Worm (Caenorhabditis elegans) whole organism, L2 larva: ENCODE measurements around the gene nspb-8.

Experiments
- C34F6.9 ChIP-seq: fragments of 150-350 bp; optimal IDR thresholded peaks from 2 replicates; lab custom pipeline; 2014; ENCODE audit warnings: missing biosample characterization, missing genetic modification characterization
- F13H6.1 ChIP-seq: sonication (generic microtip); optimal IDR thresholded peaks from 2 replicates; lab custom pipeline; 2016; ENCODE audit warnings: missing genetic modification characterization, missing compliant biosample characterization
- R02D3.7 ChIP-seq: fragments of 150-350 bp; optimal IDR thresholded peaks from 2 replicates; lab custom pipeline; 2014; ENCODE audit warnings: missing biosample characterization, missing genetic modification characterization
- Y55F3AM.14 ChIP-seq: fragments of 200-800 bp; sonication (Bioruptor generic); optimal IDR thresholded peaks from 2 replicates; lab custom pipeline; 2018; ENCODE audit warnings: mild to moderate bottlenecking, missing genetic modification characterization, missing compliant biosample characterization
- ZK546.5 ChIP-seq: sonication (generic microtip); optimal IDR thresholded peaks from 2 replicates; lab custom pipeline; 2017; ENCODE audit warnings: missing biosample characterization, missing genetic modification characterization
- aly-2 ChIP-seq: fragments of 150-350 bp; optimal IDR thresholded peaks from 2 replicates; lab custom pipeline; 2014; ENCODE audit warnings: missing biosample characterization, missing genetic modification characterization
- ama-1 ChIP-seq: fragments of 150-350 bp; optimal IDR thresholded peaks from 2 replicates; lab custom pipeline; 2018; ENCODE audit warnings: inconsistent platforms
- ceh-16 ChIP-seq: fragments of 150-350 bp; optimal IDR thresholded peaks from 2 replicates; lab custom pipeline; 2014; ENCODE audit warnings: missing biosample characterization, missing genetic modification characterization
- ceh-82 ChIP-seq: fragments of 150-350 bp; optimal IDR thresholded peaks from 2 replicates; lab custom pipeline; 2014; ENCODE audit warnings: missing biosample characterization, missing genetic modification characterization
- crh-2 ChIP-seq: sonication (generic microtip); optimal IDR thresholded peaks from 2 replicates; lab custom pipeline; 2017; ENCODE audit warnings: missing biosample characterization, missing genetic modification characterization
- egl-27 ChIP-seq: sonication (generic microtip); optimal IDR thresholded peaks from 3 replicates; lab custom pipeline; 2017; ENCODE audit warnings: missing biosample characterization, missing genetic modification reagents, missing genetic modification characterization
- elt-3 ChIP-seq: sonication (generic microtip); optimal IDR thresholded peaks from 2 replicates; lab custom pipeline; 2017; ENCODE audit warnings: missing biosample characterization, missing genetic modification characterization
- fos-1 ChIP-seq: fragments of 150-350 bp; optimal IDR thresholded peaks from 2 replicates; lab custom pipeline; 2014; ENCODE audit warnings: missing biosample characterization, missing genetic modification characterization
- gmeb-1 ChIP-seq: fragments of 150-350 bp; optimal IDR thresholded peaks from 2 replicates; lab custom pipeline; 2014; ENCODE audit warnings: missing biosample characterization, missing genetic modification characterization
- lin-11 ChIP-seq: fragments of 150-350 bp; sonication (generic microtip); optimal IDR thresholded peaks from 2 replicates; lab custom pipeline; 2014; ENCODE audit warnings: missing biosample characterization, missing genetic modification characterization, inconsistent platforms, mixed read lengths
- lin-13 ChIP-seq: fragments of 150-350 bp; optimal IDR thresholded peaks from 2 replicates; lab custom pipeline; 2014; ENCODE audit warnings: missing biosample characterization, missing genetic modification reagents, missing genetic modification characterization
- lin-39 ChIP-seq: fragments of 150-350 bp; optimal IDR thresholded peaks from 2 replicates; lab custom pipeline; 2014; ENCODE audit warnings: missing biosample characterization, missing genetic modification reagents, missing genetic modification characterization
- lsy-2 ChIP-seq, 2 experiments: fragments of 150-350 bp in 1 of 2; sonication (generic microtip) in 1 of 2; optimal IDR thresholded peaks; 2 replicates each; lab custom pipeline; 2014 to 2017; ENCODE audit warnings: missing biosample characterization in 2 of 2, missing genetic modification characterization in 2 of 2
- mab-5 ChIP-seq: fragments of 150-350 bp; optimal IDR thresholded peaks from 2 replicates; lab custom pipeline; 2014; ENCODE audit warnings: missing biosample characterization, missing genetic modification characterization
- mbf-1 ChIP-seq: sonication (generic microtip); optimal IDR thresholded peaks from 2 replicates; lab custom pipeline; 2017; ENCODE audit warnings: missing biosample characterization, missing genetic modification characterization
- mdl-1 ChIP-seq, 2 experiments: fragments of 150-350 bp in 1 of 2; sonication (generic microtip) in 1 of 2; optimal IDR thresholded peaks; 2 replicates each; lab custom pipeline; 2017; ENCODE audit warnings: missing biosample characterization in 2 of 2, missing genetic modification characterization in 2 of 2
- nhr-11 ChIP-seq: fragments of 150-350 bp; optimal IDR thresholded peaks from 2 replicates; lab custom pipeline; 2014; ENCODE audit warnings: missing biosample characterization, missing genetic modification characterization
- nhr-129 ChIP-seq: fragments of 150-350 bp; optimal IDR thresholded peaks from 2 replicates; lab custom pipeline; 2014; ENCODE audit warnings: missing biosample characterization, missing genetic modification characterization
- nhr-21 ChIP-seq: fragments of 150-350 bp; optimal IDR thresholded peaks from 2 replicates; lab custom pipeline; 2014; ENCODE audit warnings: missing biosample characterization, missing genetic modification characterization
- nhr-23 ChIP-seq: fragments of 150-350 bp; optimal IDR thresholded peaks from 2 replicates; lab custom pipeline; 2014; ENCODE audit warnings: missing biosample characterization, missing genetic modification reagents, missing genetic modification characterization
- nhr-237 ChIP-seq: fragments of 150-350 bp; optimal IDR thresholded peaks from 2 replicates; lab custom pipeline; 2014; ENCODE audit warnings: missing biosample characterization, missing genetic modification characterization
- nhr-25 ChIP-seq: fragments of 150-350 bp; sonication (generic microtip); optimal IDR thresholded peaks from 3 replicates; lab custom pipeline; 2014; ENCODE audit warnings: missing biosample characterization, missing genetic modification characterization
- nhr-6 ChIP-seq: fragments of 150-350 bp; optimal IDR thresholded peaks from 2 replicates; lab custom pipeline; 2014; ENCODE audit warnings: missing biosample characterization, missing genetic modification characterization
- nhr-77 ChIP-seq: fragments of 150-350 bp; optimal IDR thresholded peaks from 2 replicates; lab custom pipeline; 2014; ENCODE audit warnings: missing biosample characterization, missing genetic modification characterization
- peb-1 ChIP-seq: fragments of 150-350 bp; optimal IDR thresholded peaks from 2 replicates; lab custom pipeline; 2014; ENCODE audit warnings: missing biosample characterization, missing genetic modification characterization
- sem-4 ChIP-seq: fragments of 150-350 bp; optimal IDR thresholded peaks from 2 replicates; lab custom pipeline; 2014; ENCODE audit warnings: missing biosample characterization, missing genetic modification reagents, missing genetic modification characterization
- skn-1 ChIP-seq: sonication (generic microtip); optimal IDR thresholded peaks from 2 replicates; lab custom pipeline; 2017; ENCODE audit warnings: missing biosample characterization, missing genetic modification characterization
- sma-3 ChIP-seq: sonication (generic microtip); optimal IDR thresholded peaks from 2 replicates; lab custom pipeline; 2016; ENCODE audit warnings: missing genetic modification reagents, missing genetic modification characterization, missing compliant biosample characterization
- sma-9 ChIP-seq, 2 experiments: fragments of 150-350 bp in 1 of 2; sonication (generic microtip) in 1 of 2; optimal IDR thresholded peaks; 2 replicates each; lab custom pipeline; 2014 to 2016; ENCODE audit warnings: missing genetic modification characterization in 2 of 2, mild to moderate bottlenecking in 1 of 2, missing biosample characterization in 1 of 2, missing compliant biosample characterization in 1 of 2, missing genetic modification reagents in 1 of 2, moderate library complexity in 1 of 2
- snpc-4 ChIP-seq: fragments of 150-350 bp; optimal IDR thresholded peaks from 2 replicates; lab custom pipeline; 2014; ENCODE audit warnings: missing biosample characterization, missing genetic modification characterization
- unc-55 ChIP-seq: fragments of 150-350 bp; sonication (generic microtip); optimal IDR thresholded peaks from 3 replicates; lab custom pipeline; 2014; ENCODE audit warnings: missing biosample characterization, missing genetic modification reagents, missing genetic modification characterization
- zag-1 ChIP-seq: fragments of 150-350 bp; optimal IDR thresholded peaks from 2 replicates; lab custom pipeline; 2014; ENCODE audit warnings: missing biosample characterization, missing genetic modification characterization
- ztf-1 ChIP-seq: fragments of 200-800 bp; sonication (Bioruptor generic); conservative IDR thresholded peaks from 2 replicates; pipeline ENCODE4 v1.3.6; 2022; ENCODE audit warnings: missing genetic modification characterization, missing compliant biosample characterization
- ztf-4 ChIP-seq: fragments of 150-350 bp; optimal IDR thresholded peaks from 2 replicates; lab custom pipeline; 2014; ENCODE audit warnings: missing biosample characterization, missing genetic modification characterization

Gene nspb-8

DNA sequence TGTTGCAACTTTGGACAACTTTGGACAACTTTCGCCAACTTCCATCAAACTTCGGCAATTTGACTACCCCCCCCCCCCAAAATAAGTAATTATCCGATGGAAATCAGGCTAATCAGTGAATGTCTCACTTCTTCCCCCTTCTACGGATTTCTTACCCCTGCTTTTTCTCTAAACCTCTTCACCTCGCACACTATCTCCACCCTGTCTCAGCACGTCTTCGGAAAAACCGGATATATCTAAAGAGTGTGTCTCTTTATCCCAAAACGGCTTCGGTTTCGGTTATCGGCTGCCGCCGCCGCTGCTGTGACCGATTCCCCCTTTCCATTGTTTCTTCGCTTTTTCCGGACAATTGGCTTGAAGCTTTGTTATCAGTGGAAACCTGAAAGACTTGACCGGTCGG lies 12.6 kb downstream of the nspb-8 start:
- TF ChIP-seq ceh-82 (tag; lab: Kevin White, UChicago) (no peak), lin-11 (tag; lab: Kevin White, UChicago) (no peak), lin-13 (GFP tag; lab: Kevin White, UChicago) (no peak), fos-1 (tag; lab: Kevin White, UChicago) (no peak), R02D3.7 (tag; lab: Kevin White, UChicago) (no peak), aly-2 (tag; lab: Kevin White, UChicago) (no peak), peb-1 (tag; lab: Kevin White, UChicago) (no peak), egl-27 (tag; lab: Kevin White, UChicago) (no peak), mbf-1 (tag; lab: Kevin White, UChicago) (no peak), sma-9 (GFP tag; optimal IDR thresholded peaks at IDR 0.05; lab: Kevin White, UChicago) (no peak), sma-9 (tag; optimal IDR thresholded peaks at IDR 0.05; lab: Kevin White, UChicago) (no peak), elt-3 (tag; lab: Kevin White, UChicago) (no peak), C34F6.9 (tag; lab: Kevin White, UChicago) (no peak), lin-39 (tag; lab: Kevin White, UChicago) (no peak)

DNA sequence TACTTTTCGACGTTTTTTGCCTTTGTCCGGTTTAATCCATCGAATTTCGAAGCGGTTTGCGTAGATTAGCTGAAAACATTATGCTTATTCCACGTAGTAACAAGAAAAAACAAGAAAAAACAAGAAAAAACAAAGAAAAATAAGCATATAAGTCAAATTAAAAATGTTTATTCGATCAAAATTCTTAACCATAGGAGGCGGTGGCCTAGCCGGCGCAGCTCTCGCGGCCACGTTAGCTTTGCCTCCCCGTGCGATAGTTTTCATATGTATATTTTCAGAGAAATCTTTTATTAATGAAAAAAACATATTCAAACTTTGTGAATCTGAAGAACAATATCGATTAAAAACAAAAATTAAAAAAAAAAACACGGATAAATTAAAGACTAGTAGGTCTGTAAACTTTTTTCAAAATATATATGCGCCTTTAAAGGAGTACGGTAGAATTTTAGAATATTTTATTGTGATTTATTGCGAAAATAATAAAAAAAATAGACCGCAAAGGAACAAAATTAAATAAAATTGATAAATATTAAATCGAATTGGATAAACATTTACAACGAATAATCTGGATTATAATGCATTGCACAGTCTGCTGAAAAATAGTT lies 16.6 kb downstream of the nspb-8 start:
- TF ChIP-seq sma-3 (GFP tag; lab: Kevin White, UChicago) (peak; percentile 27), lsy-2 (tag; optimal IDR thresholded peaks at IDR 0.05; lab: Kevin White, UChicago) (peak; percentile 16 to 93), unc-55 (GFP tag; lab: Kevin White, UChicago) (peak; percentile 23)

DNA sequence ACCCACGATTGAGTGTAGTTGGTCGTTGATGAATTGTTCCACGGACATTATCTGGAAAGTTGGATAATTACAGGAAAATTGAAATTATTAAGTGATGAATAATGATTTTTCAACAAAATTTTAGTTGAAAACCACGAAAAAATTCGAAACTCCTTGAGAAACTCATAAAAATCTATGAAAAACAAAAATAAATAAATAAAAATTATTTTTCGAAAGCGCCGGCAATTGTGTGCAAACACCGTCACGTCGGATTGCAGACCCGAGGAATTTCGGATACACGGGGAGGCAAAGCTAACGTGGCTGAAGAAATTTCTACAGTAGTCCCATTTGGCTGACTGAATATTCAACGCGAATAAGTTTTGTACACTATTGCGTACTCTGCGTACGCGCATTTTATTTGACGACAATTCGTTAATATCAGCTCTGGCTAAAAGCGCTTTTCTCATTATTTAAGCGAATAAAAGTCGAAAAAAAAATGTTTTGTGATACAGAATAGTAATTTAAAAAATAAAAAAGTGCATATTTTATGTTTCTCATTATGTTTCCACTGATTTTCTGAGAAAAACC lies 18.8 kb downstream of the nspb-8 start, which contains the start of gene mog-4:
Gene mog-4, minus strand, starts transcription at position 51 of the 567 bp plus-strand sequence.
- TF ChIP-seq C34F6.9 (tag; lab: Kevin White, UChicago): peak; percentile 85
- peak; percentile 81 for TF ChIP-seq gmeb-1
- TF ChIP-seq fos-1 (tag; lab: Kevin White, UChicago): peak; percentile 81
- peak; percentile 17 for TF ChIP-seq sem-4 (tag; lab: Kevin White, UChicago)
- peak; percentile 67 for TF ChIP-seq mab-5 (tag; lab: Kevin White, UChicago)
- TF ChIP-seq zag-1 (tag; lab: Kevin White, UChicago): peak; percentile 56
- TF ChIP-seq Y55F3AM.14: peak; percentile 87
- peak; percentile 99 for TF ChIP-seq sma-3 (GFP tag; lab: Kevin White, UChicago)
- peak; percentile 87 for TF ChIP-seq crh-2 (tag; lab: Kevin White, UChicago)
- peak; percentile 91 for TF ChIP-seq nhr-21 (tag; lab: Kevin White, UChicago)
- TF ChIP-seq nhr-237 (tag; lab: Kevin White, UChicago): peak; percentile 67
- peak; percentile 84 for TF ChIP-seq unc-55 (GFP tag; lab: Kevin White, UChicago)
- peak; percentile 21 for TF ChIP-seq R02D3.7 (tag; lab: Kevin White, UChicago)
- peak; percentile 69 for TF ChIP-seq nhr-129
- peak; percentile 60 for TF ChIP-seq snpc-4
- TF ChIP-seq mdl-1 (tag; optimal IDR thresholded peaks at IDR 0.05; lab: Kevin White, UChicago): peak in 1 of 2 experiments; percentile 80
- peak; percentile 74 for TF ChIP-seq ZK546.5 (tag; lab: Kevin White, UChicago)
- TF ChIP-seq nhr-77 (tag; lab: Kevin White, UChicago): peak; percentile 92
- TF ChIP-seq ztf-4 (tag; lab: Kevin White, UChicago): peak; percentile 46
- TF ChIP-seq F13H6.1 (tag; lab: Kevin White, UChicago): peak; percentile 94
- peak; percentile 96 to 99 for TF ChIP-seq lsy-2 (tag; optimal IDR thresholded peaks at IDR 0.05; lab: Kevin White, UChicago)
- TF ChIP-seq nhr-6: peak; percentile 73
- peak; percentile 87 for TF ChIP-seq nhr-25
- peak; percentile 92 for TF ChIP-seq lin-13 (GFP tag; lab: Kevin White, UChicago)

DNA sequence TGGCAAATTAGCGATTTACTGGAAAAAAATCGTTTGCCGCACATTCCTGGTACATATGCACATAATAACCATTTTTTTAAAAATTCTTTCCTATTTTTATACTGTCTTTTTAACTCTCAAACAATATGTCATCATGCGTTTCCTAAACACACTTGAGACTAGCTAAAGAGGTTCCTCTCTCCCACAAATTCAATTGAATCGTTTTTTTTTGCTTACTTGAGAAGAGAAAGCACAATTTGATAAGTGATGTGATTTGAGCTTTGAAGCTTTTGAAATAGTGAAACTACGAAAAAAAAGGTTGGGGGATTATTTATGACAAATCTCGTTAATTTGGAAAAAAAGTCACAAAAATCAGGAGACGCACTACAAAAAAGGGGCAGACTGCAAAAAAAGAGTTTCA lies 25.4 kb downstream of the nspb-8 start:
- TF ChIP-seq ama-1 (lab: Kevin White, UChicago): no peak
- no peak for TF ChIP-seq ZK546.5 (tag; lab: Kevin White, UChicago)
- no peak for TF ChIP-seq ztf-1 (GFP tag; lab: Robert Waterston, UW)
- no peak for TF ChIP-seq unc-55 (GFP tag; lab: Kevin White, UChicago)
- no peak for TF ChIP-seq lin-11 (tag; lab: Kevin White, UChicago)
- TF ChIP-seq ceh-16: no peak
- no peak for TF ChIP-seq nhr-11 (tag; lab: Kevin White, UChicago)
- TF ChIP-seq nhr-129: no peak
- no peak for TF ChIP-seq C34F6.9 (tag; lab: Kevin White, UChicago)
- TF ChIP-seq skn-1 (tag; lab: Kevin White, UChicago): no peak
- no peak for TF ChIP-seq nhr-23
- no peak for TF ChIP-seq lsy-2 (tag; optimal IDR thresholded peaks at IDR 0.05; lab: Kevin White, UChicago)
